Fruit fly (Drosophila melanogaster): ENCODE data around the gene amd.

dm6 chr2L:19139751-19140150, 29.8 kb downstream of the amd start:
- TF ChIP-seq Abd-B (GFP tag; optimal IDR thresholded peaks at IDR 0.05) = no peak
- no peak for TF ChIP-seq pan (optimal IDR thresholded peaks at IDR 0.05)
- no peak for TF ChIP-seq Hr78 (GFP tag; optimal IDR thresholded peaks at IDR 0.05)
- TF ChIP-seq woc (GFP tag; optimal IDR thresholded peaks at IDR 0.05) = no peak
- no peak for TF ChIP-seq h (GFP tag; optimal IDR thresholded peaks at IDR 0.05)
- TF ChIP-seq rgr (GFP tag; optimal IDR thresholded peaks at IDR 0.05) = no peak
